Fruit fly (Drosophila melanogaster) whole organism: ENCODE data around the gene CG14006.

Experiments used
- CG8478 ChIP-seq: fragments of >200 bp; optimal IDR thresholded peaks from 2 replicates; lab custom pipeline; 2018; ENCODE audit warnings: inconsistent platforms
- Dll ChIP-seq: fragments of >200 bp; optimal IDR thresholded peaks from 2 replicates; lab custom pipeline; 2017
- EcR ChIP-seq, 2 experiments: fragments of >200 bp; optimal IDR thresholded peaks; 2 replicates each; lab custom pipeline; 2017; ENCODE audit warnings: missing biosample characterization in 2 of 2, missing genetic modification characterization in 2 of 2, missing genetic modification reagents in 2 of 2
- pan ChIP-seq: fragments of >200 bp; optimal IDR thresholded peaks from 2 replicates; lab custom pipeline; 2017
- psq ChIP-seq: fragments of >200 bp; optimal IDR thresholded peaks from 2 replicates; lab custom pipeline; 2017
- usp ChIP-seq: fragments of >200 bp; optimal IDR thresholded peaks from 2 replicates; lab custom pipeline; 2017; ENCODE audit warnings: missing biosample characterization, missing genetic modification characterization, mixed read lengths

The CG14006 gene

dm6 chr2L:5728711-5729110 is at the start of gene CG14006:
TSS of gene CG14006 (minus strand) at chr2L:5728811.
- no peak for TF ChIP-seq CG8478 (lab: Kevin White, UChicago)
- TF ChIP-seq psq (lab: Kevin White, UChicago): no peak
- no peak for TF ChIP-seq usp (GFP tag; lab: Kevin White, UChicago)
- TF ChIP-seq EcR (GFP tag; optimal IDR thresholded peaks at IDR 0.05; lab: Kevin White, UChicago): no peak
- no peak for TF ChIP-seq pan
- no peak for TF ChIP-seq Dll

- TF ChIP-seq pan: peak; percentile 75
- no peak for TF ChIP-seq Dll
These were observed 49.5 kb upstream of the CG14006 start for dm6 chr2L:5778157-5778556.

DNA sequence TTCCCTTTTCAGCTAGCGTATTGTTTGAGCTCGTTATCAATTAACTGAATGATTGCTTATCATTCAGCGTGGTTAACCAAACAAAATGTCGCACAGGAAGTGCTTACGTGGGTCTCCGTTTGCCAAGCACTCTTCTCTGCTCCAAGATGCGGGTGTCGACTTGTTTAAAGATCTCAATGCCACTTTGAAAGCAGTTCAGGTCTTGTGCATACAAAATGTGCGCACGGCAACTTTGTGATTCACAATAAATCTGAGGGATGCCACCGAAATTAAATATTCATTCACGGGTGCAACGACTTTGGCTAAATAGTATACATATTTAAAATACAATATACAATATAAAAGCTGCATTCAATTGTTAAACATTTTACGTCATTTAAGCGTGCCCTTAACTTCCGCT is 43.7 kb upstream of the CG14006 start:
- TF ChIP-seq psq (lab: Kevin White, UChicago) (no peak), pan (no peak), EcR (GFP tag; optimal IDR thresholded peaks at IDR 0.05; lab: Kevin White, UChicago) (no peak), Dll (no peak), CG8478 (lab: Kevin White, UChicago) (no peak), usp (GFP tag; lab: Kevin White, UChicago) (no peak)

DNA sequence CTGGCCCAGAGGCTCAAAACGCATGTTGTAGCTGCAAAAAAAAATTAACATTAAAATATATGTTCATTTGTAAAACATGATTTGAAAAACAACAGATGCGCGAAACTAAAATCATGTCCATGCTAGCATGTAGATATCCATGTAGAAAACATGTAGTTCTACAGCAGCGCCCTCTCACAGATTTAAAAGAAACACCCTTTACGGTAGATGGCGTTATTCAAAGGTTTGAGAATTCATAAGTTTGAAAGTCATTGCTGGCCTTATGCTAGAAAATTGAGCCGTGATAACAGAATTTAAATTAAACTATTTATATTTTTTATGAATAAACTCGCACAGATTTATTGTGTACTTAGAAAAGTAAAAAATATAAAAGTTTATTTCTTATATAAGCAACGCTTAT is 42.6 kb upstream of the CG14006 start:
- TF ChIP-seq Dll (no peak), EcR (GFP tag; optimal IDR thresholded peaks at IDR 0.05; lab: Kevin White, UChicago) (no peak), usp (GFP tag; lab: Kevin White, UChicago) (no peak), CG8478 (lab: Kevin White, UChicago) (no peak), psq (lab: Kevin White, UChicago) (no peak), pan (no peak)

- TF ChIP-seq usp (GFP tag; lab: Kevin White, UChicago): no peak
- TF ChIP-seq CG8478 (lab: Kevin White, UChicago): no peak
- TF ChIP-seq Dll: no peak
- TF ChIP-seq psq (lab: Kevin White, UChicago): no peak
- no peak for TF ChIP-seq EcR (GFP tag; optimal IDR thresholded peaks at IDR 0.05; lab: Kevin White, UChicago)
- no peak for TF ChIP-seq pan
These were observed 37.9 kb upstream of the CG14006 start for dm6 chr2L:5766498-5767008.

DNA sequence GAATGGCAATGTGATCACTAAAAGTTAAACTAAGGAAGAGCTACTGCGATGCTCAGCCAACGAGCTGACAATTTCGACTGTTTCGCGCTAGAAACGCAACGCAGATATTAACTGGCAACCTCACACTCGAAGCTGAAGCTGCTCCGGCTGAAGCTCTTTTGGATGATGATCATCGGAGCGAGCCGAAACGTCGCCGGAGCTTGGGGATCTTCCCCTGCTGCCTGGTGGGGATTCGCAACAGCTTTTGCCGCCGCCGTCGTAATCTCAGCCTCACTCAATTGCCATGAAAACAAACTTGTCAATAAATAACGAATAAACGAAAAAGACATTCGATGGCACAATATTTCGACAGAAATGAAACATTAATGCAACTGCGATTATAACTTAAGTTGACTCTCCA is 37.4 kb upstream of the CG14006 start, which contains the start of gene obst-E:
Gene obst-E (minus strand): TSS at position 101 of the 400 bp plus-strand sequence.
- TF ChIP-seq pan (no peak), CG8478 (lab: Kevin White, UChicago) (no peak), usp (GFP tag; lab: Kevin White, UChicago) (no peak), psq (lab: Kevin White, UChicago) (no peak), Dll (no peak), EcR (GFP tag; optimal IDR thresholded peaks at IDR 0.05; lab: Kevin White, UChicago) (no peak)

dm6 chr2L:5765139-5765538 is 36.5 kb upstream of the CG14006 start:
- TF ChIP-seq pan (no peak), psq (lab: Kevin White, UChicago) (no peak), Dll (no peak), EcR (GFP tag; optimal IDR thresholded peaks at IDR 0.05; lab: Kevin White, UChicago) (no peak), CG8478 (lab: Kevin White, UChicago) (no peak), usp (GFP tag; lab: Kevin White, UChicago) (no peak)

dm6 chr2L:5751448-5751847 is 22.8 kb upstream of the CG14006 start:
- TF ChIP-seq CG8478 (lab: Kevin White, UChicago) (no peak), usp (GFP tag; lab: Kevin White, UChicago) (no peak)

- no peak for TF ChIP-seq psq (lab: Kevin White, UChicago)
- no peak for TF ChIP-seq usp (GFP tag; lab: Kevin White, UChicago)
- TF ChIP-seq Dll: no peak
- TF ChIP-seq pan: peak; percentile 60
These were observed 19.6 kb upstream of the CG14006 start for dm6 chr2L:5748188-5748587.

DNA sequence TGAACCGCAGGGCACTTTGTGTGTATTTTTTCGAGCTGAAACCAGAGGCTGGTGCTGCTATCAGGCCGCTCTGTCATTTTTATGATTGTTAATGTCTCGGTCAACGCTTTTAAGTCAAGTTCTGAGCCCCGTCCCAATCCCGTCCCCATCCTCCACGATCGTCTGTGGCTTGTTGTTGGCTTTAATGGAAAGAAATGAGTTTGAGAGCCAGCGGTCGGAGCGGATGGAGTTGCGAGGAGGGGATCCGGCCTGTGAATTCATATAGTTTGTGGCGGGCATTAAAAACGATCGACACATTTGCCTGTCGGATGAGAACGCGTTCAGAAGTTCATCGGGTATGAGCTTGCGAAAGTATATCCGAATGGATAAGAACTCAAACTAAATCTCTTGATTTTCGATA is 17.2 kb upstream of the CG14006 start, which contains the start of gene CG11029:
Gene CG11029 (plus strand): TSS at position 301 of the 400 bp plus-strand sequence.
- TF ChIP-seq EcR (GFP tag; optimal IDR thresholded peaks at IDR 0.05; lab: Kevin White, UChicago) (no peak), pan (no peak), CG8478 (lab: Kevin White, UChicago) (no peak), Dll (no peak), usp (GFP tag; lab: Kevin White, UChicago) (no peak), psq (lab: Kevin White, UChicago) (no peak)

DNA sequence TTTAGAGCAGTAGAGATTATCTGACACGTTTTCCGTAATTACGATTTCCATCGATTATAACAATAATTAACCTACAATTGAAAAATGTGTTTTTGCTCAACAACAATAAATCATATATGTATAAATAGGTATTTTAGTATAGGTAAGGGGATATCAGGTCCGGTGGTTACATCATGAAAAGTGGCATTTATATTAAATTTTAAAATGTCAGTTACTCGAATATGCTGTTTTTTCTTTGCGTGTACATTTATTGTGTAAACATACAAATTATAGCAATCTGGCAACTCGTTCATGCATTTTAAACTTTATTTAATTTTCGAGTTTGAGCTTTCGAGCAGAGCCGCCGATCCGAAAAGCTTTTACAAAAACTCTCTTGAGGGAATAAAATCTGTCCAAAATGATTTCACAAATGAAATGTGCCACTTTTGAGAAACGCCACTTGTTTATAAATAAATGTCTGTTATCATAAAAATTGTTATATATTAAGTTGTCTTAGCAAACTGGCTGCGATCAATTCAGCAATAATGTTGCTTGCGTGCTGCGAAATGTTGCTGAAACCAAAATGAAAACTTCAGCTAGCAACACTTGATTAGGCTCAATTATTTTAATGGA is 15.0 kb upstream of the CG14006 start:
- TF ChIP-seq psq (lab: Kevin White, UChicago) (no peak), Dll (no peak), usp (GFP tag; lab: Kevin White, UChicago) (no peak), CG8478 (lab: Kevin White, UChicago) (no peak), EcR (GFP tag; optimal IDR thresholded peaks at IDR 0.05; lab: Kevin White, UChicago) (no peak), pan (no peak)

DNA sequence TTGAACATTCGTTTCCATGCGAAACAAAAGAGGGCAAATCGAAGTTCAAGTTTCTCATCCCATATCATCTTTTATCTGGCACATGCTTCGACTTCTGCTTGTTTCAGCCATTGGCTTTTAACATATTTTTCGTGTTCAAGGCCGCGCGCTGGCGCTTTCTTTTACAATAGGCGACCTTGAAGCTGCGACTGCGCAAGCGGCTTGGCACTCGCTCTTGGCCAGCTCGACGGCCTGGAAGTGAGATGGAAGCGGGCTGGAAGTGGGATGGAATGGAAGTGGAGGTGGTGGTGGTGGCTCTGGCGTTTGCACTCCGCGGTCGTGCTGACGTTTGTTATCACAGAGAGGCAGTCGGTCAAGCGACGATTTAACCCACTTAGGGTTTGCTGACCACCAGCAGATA is 13.8 kb upstream of the CG14006 start:
- TF ChIP-seq psq (lab: Kevin White, UChicago) (no peak), Dll (no peak), pan (no peak), EcR (GFP tag; optimal IDR thresholded peaks at IDR 0.05; lab: Kevin White, UChicago) (no peak), CG8478 (lab: Kevin White, UChicago) (no peak), usp (GFP tag; lab: Kevin White, UChicago) (no peak)

DNA sequence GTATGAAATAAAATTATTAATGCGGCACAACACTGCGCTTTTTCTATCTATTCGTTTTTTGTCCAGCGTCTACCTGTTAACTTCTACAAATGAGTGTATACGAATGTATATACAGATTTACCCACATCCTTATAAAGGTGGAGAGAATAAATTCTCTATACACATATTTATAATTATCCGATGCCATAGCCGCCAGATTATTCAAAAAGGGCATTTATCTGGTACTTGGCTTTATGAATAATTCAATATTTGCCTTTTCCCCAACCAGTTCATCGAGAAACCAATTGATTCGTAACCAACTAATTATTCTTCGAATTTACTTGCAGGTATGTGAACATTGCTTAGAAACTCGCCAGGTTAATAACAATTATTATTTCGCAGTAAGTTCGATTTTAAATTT is 12.5 kb upstream of the CG14006 start, which contains the start of gene CG11147:
Gene CG11147 (minus strand): TSS at position 101 of the 400 bp plus-strand sequence.
- no peak for TF ChIP-seq usp (GFP tag; lab: Kevin White, UChicago)
- TF ChIP-seq CG8478 (lab: Kevin White, UChicago): no peak
- TF ChIP-seq psq (lab: Kevin White, UChicago): no peak
- TF ChIP-seq Dll: no peak
- no peak for TF ChIP-seq EcR (GFP tag; optimal IDR thresholded peaks at IDR 0.05; lab: Kevin White, UChicago)
- TF ChIP-seq pan: no peak
